Worm (Caenorhabditis elegans) whole organism, L1 larva: ENCODE measurements around the gene ari-2.
A peak's percentile ranks its signal among the peaks of the same experiment; 100 is the strongest.

Experiments used
- C04F5.9 ChIP-seq: sonication (generic microtip); optimal IDR thresholded peaks from 2 replicates; lab custom pipeline; 2016; ENCODE audit warnings: missing genetic modification characterization, missing compliant biosample characterization
- C16A3.4 ChIP-seq: fragments of 150-350 bp; optimal IDR thresholded peaks from 2 replicates; lab custom pipeline; 2014; ENCODE audit warnings: missing biosample characterization, missing genetic modification characterization
- F16B12.6 ChIP-seq: fragments of 150-350 bp; optimal IDR thresholded peaks from 2 replicates; lab custom pipeline; 2014; ENCODE audit warnings: missing biosample characterization, missing genetic modification characterization
- aha-1 ChIP-seq: fragments of 150-350 bp; optimal IDR thresholded peaks from 2 replicates; lab custom pipeline; 2014; ENCODE audit warnings: missing biosample characterization, missing genetic modification characterization
- aly-2 ChIP-seq: fragments of 150-350 bp; optimal IDR thresholded peaks from 2 replicates; lab custom pipeline; 2014; ENCODE audit warnings: missing biosample characterization, missing genetic modification characterization
- blmp-1 ChIP-seq: fragments of 150-350 bp; optimal IDR thresholded peaks from 2 replicates; lab custom pipeline; 2014; ENCODE audit warnings: missing biosample characterization, missing genetic modification characterization
- ceh-63 ChIP-seq: fragments of 200-800 bp; sonication (Bioruptor generic); optimal IDR thresholded peaks from 2 replicates; lab custom pipeline; 2018; ENCODE audit warnings: mild to moderate bottlenecking, missing genetic modification characterization, missing compliant biosample characterization
- ceh-8 ChIP-seq: fragments of 200-800 bp; sonication (Bioruptor generic); optimal IDR thresholded peaks from 2 replicates; lab custom pipeline; 2018; ENCODE audit warnings: mild to moderate bottlenecking, missing genetic modification characterization, moderate library complexity, missing compliant biosample characterization
- ceh-88 ChIP-seq: fragments of 200-800 bp; sonication (Bioruptor generic); IDR thresholded peaks from 2 replicates; pipeline ENCODE4 v1.3.6; 2022; ENCODE audit warnings: missing genetic modification characterization, missing compliant biosample characterization
- dsc-1 ChIP-seq: sonication (generic microtip); optimal IDR thresholded peaks from 2 replicates; lab custom pipeline; 2016; ENCODE audit warnings: mild to moderate bottlenecking, missing genetic modification characterization, missing compliant biosample characterization
- elt-2 ChIP-seq: sonication (generic microtip); optimal IDR thresholded peaks from 2 replicates; lab custom pipeline; 2016; ENCODE audit warnings: missing genetic modification characterization, mild to moderate bottlenecking, inconsistent platforms, missing compliant biosample characterization, missing genetic modification reagents
- ets-5 ChIP-seq: fragments of 200-800 bp; sonication (Bioruptor generic); IDR thresholded peaks from 2 replicates; pipeline ENCODE4 v1.3.6; 2022; ENCODE audit warnings: missing genetic modification characterization, missing compliant biosample characterization
- fkh-8 ChIP-seq: sonication (generic microtip); optimal IDR thresholded peaks from 2 replicates; lab custom pipeline; 2016; ENCODE audit warnings: mild to moderate bottlenecking, missing genetic modification characterization, missing compliant biosample characterization
- grh-1 ChIP-seq: fragments of 200-800 bp; sonication (Bioruptor generic); IDR thresholded peaks from 2 replicates; pipeline ENCODE4 v1.3.6; 2022; ENCODE audit warnings: missing genetic modification reagents, missing genetic modification characterization, missing compliant biosample characterization
- hpl-2 ChIP-seq: fragments of 150-350 bp; optimal IDR thresholded peaks from 2 replicates; lab custom pipeline; 2014; ENCODE audit warnings: missing biosample characterization, missing genetic modification reagents, missing genetic modification characterization
- irx-1 ChIP-seq: sonication (generic microtip); optimal IDR thresholded peaks from 2 replicates; lab custom pipeline; 2016; ENCODE audit warnings: missing genetic modification characterization, missing compliant biosample characterization
- isw-1 ChIP-seq: fragments of 200-800 bp; sonication (Bioruptor generic); IDR thresholded peaks from 2 replicates; pipeline ENCODE4 v1.3.6; 2022; ENCODE audit warnings: missing genetic modification characterization, missing compliant biosample characterization
- jun-1 ChIP-seq: fragments of 150-350 bp; optimal IDR thresholded peaks from 2 replicates; lab custom pipeline; 2014; ENCODE audit warnings: missing biosample characterization, missing genetic modification reagents, missing genetic modification characterization
- lin-13 ChIP-seq: fragments of 150-350 bp; optimal IDR thresholded peaks from 2 replicates; lab custom pipeline; 2014; ENCODE audit warnings: missing biosample characterization, missing genetic modification reagents, missing genetic modification characterization
- lin-15B ChIP-seq: fragments of 150-350 bp; sonication (generic microtip); optimal IDR thresholded peaks from 3 replicates; lab custom pipeline; 2014; ENCODE audit warnings: missing biosample characterization, missing genetic modification characterization
- lin-35 ChIP-seq, 2 experiments: fragments of 150-350 bp; optimal IDR thresholded peaks; 2 replicates each; lab custom pipeline; 2014; ENCODE audit warnings: missing biosample characterization in 2 of 2, missing genetic modification characterization in 2 of 2, missing genetic modification reagents in 2 of 2
- lin-39 ChIP-seq: fragments of 150-350 bp; optimal IDR thresholded peaks from 2 replicates; lab custom pipeline; 2014; ENCODE audit warnings: missing biosample characterization, missing genetic modification reagents, missing genetic modification characterization
- lir-3 ChIP-seq: sonication (generic microtip); optimal IDR thresholded peaks from 2 replicates; lab custom pipeline; 2016; ENCODE audit warnings: mild to moderate bottlenecking, missing genetic modification characterization, moderate library complexity, missing compliant biosample characterization; ENCODE audit not compliant: poor library complexity
- lsy-2 ChIP-seq, 2 experiments: fragments of 150-350 bp; optimal IDR thresholded peaks; 2 replicates each; lab custom pipeline; 2014; ENCODE audit warnings: missing biosample characterization in 2 of 2, missing genetic modification characterization in 2 of 2
- mep-1 ChIP-seq: fragments of 150-350 bp; optimal IDR thresholded peaks from 2 replicates; lab custom pipeline; 2014; ENCODE audit warnings: missing biosample characterization, missing genetic modification characterization
- nhr-12 ChIP-seq: sonication (generic microtip); optimal IDR thresholded peaks from 2 replicates; lab custom pipeline; 2017; ENCODE audit warnings: missing biosample characterization, missing genetic modification characterization
- nhr-237 ChIP-seq: fragments of 150-350 bp; optimal IDR thresholded peaks from 2 replicates; lab custom pipeline; 2014; ENCODE audit warnings: missing biosample characterization, missing genetic modification characterization
- nhr-71 ChIP-seq: sonication (generic microtip); optimal IDR thresholded peaks from 2 replicates; lab custom pipeline; 2016; ENCODE audit warnings: mild to moderate bottlenecking, missing genetic modification characterization, moderate library complexity, missing compliant biosample characterization
- nhr-76 ChIP-seq: sonication (generic microtip); optimal IDR thresholded peaks from 2 replicates; lab custom pipeline; 2017; ENCODE audit warnings: missing biosample characterization, missing genetic modification characterization
- nhr-85 ChIP-seq: sonication (generic microtip); peaks from one replicate; lab custom pipeline; 2016; ENCODE audit warnings: missing genetic modification characterization, inconsistent platforms, missing compliant biosample characterization
- nhr-90 ChIP-seq: sonication (generic microtip); optimal IDR thresholded peaks from 2 replicates; lab custom pipeline; 2016; ENCODE audit warnings: mild to moderate bottlenecking, missing genetic modification characterization, missing compliant biosample characterization; ENCODE audit not compliant: poor library complexity
- pax-3 ChIP-seq: fragments of 200-800 bp; sonication (Bioruptor generic); optimal IDR thresholded peaks from 2 replicates; lab custom pipeline; 2018; ENCODE audit warnings: mild to moderate bottlenecking, missing genetic modification characterization, moderate library complexity, missing compliant biosample characterization
- pqm-1 ChIP-seq: sonication (generic microtip); optimal IDR thresholded peaks from 3 replicates; lab custom pipeline; 2017; ENCODE audit warnings: missing biosample characterization, missing genetic modification characterization
- rnt-1 ChIP-seq: sonication (generic microtip); optimal IDR thresholded peaks from 2 replicates; lab custom pipeline; 2016; ENCODE audit warnings: mild to moderate bottlenecking, missing genetic modification characterization, moderate library complexity, missing compliant biosample characterization
- skn-1 ChIP-seq: fragments of 150-350 bp; optimal IDR thresholded peaks from 2 replicates; lab custom pipeline; 2014; ENCODE audit warnings: missing biosample characterization, missing genetic modification characterization
- sox-4 ChIP-seq: sonication (generic microtip); optimal IDR thresholded peaks from 2 replicates; lab custom pipeline; 2016; ENCODE audit warnings: missing genetic modification characterization, missing compliant biosample characterization
- sptf-1 ChIP-seq: fragments of 150-350 bp; optimal IDR thresholded peaks from 2 replicates; lab custom pipeline; 2014; ENCODE audit warnings: missing biosample characterization, missing genetic modification characterization
- swsn-7 ChIP-seq: sonication (generic microtip); optimal IDR thresholded peaks from 2 replicates; lab custom pipeline; 2016; ENCODE audit warnings: missing genetic modification characterization, missing compliant biosample characterization
- tbx-2 ChIP-seq: sonication (generic microtip); optimal IDR thresholded peaks from 2 replicates; lab custom pipeline; 2016; ENCODE audit warnings: missing genetic modification characterization, missing compliant biosample characterization
- tlp-1 ChIP-seq: fragments of 150-350 bp; optimal IDR thresholded peaks from 2 replicates; lab custom pipeline; 2014; ENCODE audit warnings: missing biosample characterization, missing genetic modification characterization
- unc-130 ChIP-seq: fragments of 150-350 bp; optimal IDR thresholded peaks from 2 replicates; lab custom pipeline; 2017; ENCODE audit warnings: missing biosample characterization, missing genetic modification characterization, inconsistent platforms
- vab-15 ChIP-seq: sonication (generic microtip); optimal IDR thresholded peaks from 2 replicates; lab custom pipeline; 2017; ENCODE audit warnings: missing genotype, mild to moderate bottlenecking, missing genetic modification characterization, missing compliant biosample characterization
- xbp-1 ChIP-seq: sonication (generic microtip); optimal IDR thresholded peaks from 2 replicates; lab custom pipeline; 2016; ENCODE audit warnings: missing genetic modification characterization, missing compliant biosample characterization
- zip-4 ChIP-seq: fragments of 200-800 bp; sonication (Bioruptor generic); optimal IDR thresholded peaks from 2 replicates; lab custom pipeline; 2018; ENCODE audit warnings: mild to moderate bottlenecking, missing genetic modification characterization, moderate library complexity, missing compliant biosample characterization
- ztf-4 ChIP-seq: fragments of 150-350 bp; optimal IDR thresholded peaks from 2 replicates; lab custom pipeline; 2014; ENCODE audit warnings: missing biosample characterization, missing genetic modification characterization

The ari-2 gene

DNA sequence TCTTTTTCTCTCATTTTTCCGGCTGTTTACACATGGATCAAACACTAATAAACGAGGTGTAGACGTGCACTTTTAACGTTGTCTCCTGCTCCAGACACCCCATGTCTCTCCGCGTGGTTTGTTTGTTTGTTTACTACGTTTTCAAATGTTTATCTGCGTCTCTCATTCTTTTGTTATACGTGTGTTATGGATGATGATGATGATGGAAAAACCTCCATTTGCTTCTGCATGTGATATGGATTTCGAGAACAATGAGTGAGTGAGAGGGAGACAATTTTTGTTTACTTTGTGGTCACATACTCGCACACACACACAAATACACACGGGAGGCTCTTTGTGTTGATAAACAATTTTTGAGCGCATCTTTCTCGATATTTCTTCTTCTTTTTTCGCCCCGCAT, 53.5 kb downstream of the ari-2 start (continued):
- TF ChIP-seq aha-1 (tag; lab: Kevin White, UChicago): peak; percentile 18
- peak; percentile 64 for TF ChIP-seq swsn-7 (tag; lab: Kevin White, UChicago)
- peak; percentile 56 for TF ChIP-seq skn-1 (tag; lab: Kevin White, UChicago)
- peak; percentile 29 for TF ChIP-seq lir-3
- peak; percentile 40 for TF ChIP-seq vab-15
- TF ChIP-seq isw-1: peak; percentile 5; the same call in 1 of the 2 replicates
- TF ChIP-seq C04F5.9 (tag; lab: Kevin White, UChicago): no peak
- TF ChIP-seq ceh-63 (GFP tag; lab: Kevin White, UChicago): no peak
- TF ChIP-seq pax-3 (tag; lab: Kevin White, UChicago): peak; percentile 86
- TF ChIP-seq irx-1 (tag; lab: Kevin White, UChicago): peak; percentile 89
- no peak for TF ChIP-seq grh-1 (GFP tag; lab: Robert Waterston, UW)
- peak; percentile 27 for TF ChIP-seq jun-1 (tag; lab: Kevin White, UChicago)
- peak; percentile 73 for TF ChIP-seq ceh-8 (GFP tag; lab: Kevin White, UChicago)
- TF ChIP-seq elt-2 (tag; lab: Kevin White, UChicago): peak; percentile 68
- TF ChIP-seq nhr-237 (tag; lab: Kevin White, UChicago): peak; percentile 2
- peak; percentile 72 for TF ChIP-seq tbx-2 (tag; lab: Kevin White, UChicago)
- no peak for TF ChIP-seq nhr-85 (tag; lab: Kevin White, UChicago)
- no peak for TF ChIP-seq lin-13 (GFP tag; lab: Kevin White, UChicago)
- TF ChIP-seq nhr-76: no peak
- peak; percentile 14 for TF ChIP-seq rnt-1
- TF ChIP-seq nhr-71 (tag; lab: Kevin White, UChicago): peak; percentile 92
- peak; percentile 39 for TF ChIP-seq sox-4 (tag; lab: Kevin White, UChicago)
- TF ChIP-seq unc-130 (tag; lab: Kevin White, UChicago): no peak
- TF ChIP-seq nhr-12 (tag; lab: Kevin White, UChicago): no peak
- no peak for TF ChIP-seq pqm-1 (tag; lab: Kevin White, UChicago)
- no peak for TF ChIP-seq aly-2 (tag; lab: Kevin White, UChicago)
- TF ChIP-seq nhr-90: peak; percentile 56
- no peak for TF ChIP-seq lin-15B (tag; lab: Kevin White, UChicago)
- peak; percentile 61 for TF ChIP-seq mep-1
- peak; percentile 87 for TF ChIP-seq fkh-8 (tag; lab: Kevin White, UChicago)
- TF ChIP-seq ets-5 (GFP tag; lab: Robert Waterston, UW): no peak
- TF ChIP-seq ceh-88 (GFP tag; lab: Robert Waterston, UW): 0 out of 2 replicates have a peak, but pooled peaks have one; percentile 27
- no peak for TF ChIP-seq F16B12.6 (tag; lab: Kevin White, UChicago)
- TF ChIP-seq lsy-2 (tag; optimal IDR thresholded peaks at IDR 0.05; lab: Kevin White, UChicago): peak; percentile 68 to 78
- TF ChIP-seq xbp-1 (tag; lab: Kevin White, UChicago): peak; percentile 70
- no peak for TF ChIP-seq sptf-1 (tag; lab: Kevin White, UChicago)
- TF ChIP-seq lin-39: no peak
- TF ChIP-seq ztf-4 (tag; lab: Kevin White, UChicago): peak; percentile 87
- peak in 1 of 2 experiments; percentile 57 for TF ChIP-seq lin-35 (GFP tag; optimal IDR thresholded peaks at IDR 0.05; lab: Kevin White, UChicago)
- peak; percentile 72 for TF ChIP-seq C16A3.4 (tag; lab: Kevin White, UChicago)
- TF ChIP-seq dsc-1 (tag; lab: Kevin White, UChicago): peak; percentile 2
- TF ChIP-seq tlp-1 (tag; lab: Kevin White, UChicago): no peak
- no peak for TF ChIP-seq hpl-2 (GFP tag; lab: Kevin White, UChicago)
- no peak for TF ChIP-seq zip-4 (GFP tag; lab: Kevin White, UChicago)

DNA sequence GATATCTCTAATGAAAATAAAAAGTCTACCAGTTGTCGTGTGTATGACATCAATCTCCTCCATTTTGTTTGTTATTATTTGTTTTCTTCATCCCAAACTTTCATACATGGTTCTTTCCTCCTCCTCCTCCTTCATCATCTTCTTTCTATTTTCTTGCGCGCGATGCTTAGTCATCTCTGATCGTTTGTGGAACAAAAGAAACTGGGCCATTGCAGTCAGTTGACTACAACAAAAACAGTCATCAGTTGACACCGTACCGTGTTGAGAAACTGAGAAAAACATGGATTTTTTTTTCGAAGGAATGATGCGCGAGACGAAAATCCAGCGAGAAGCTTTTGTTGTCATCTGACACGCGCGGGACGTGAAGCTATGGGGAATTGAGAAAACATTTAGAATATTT, 54.3 kb downstream of the ari-2 start:
- no peak for TF ChIP-seq vab-15
- peak; percentile 67 for TF ChIP-seq blmp-1
